Worm (Caenorhabditis elegans) whole organism, L4/young adult: ENCODE data around the gene trf-1.
A peak's percentile ranks its signal among the peaks of the same experiment; 100 is the strongest.

Experiments
- W03F9.2 ChIP-seq: fragments of 150-350 bp; optimal IDR thresholded peaks from 2 replicates; lab custom pipeline; 2014; ENCODE audit warnings: missing biosample characterization, missing genetic modification characterization
- dao-5 ChIP-seq: sonication (generic microtip); optimal IDR thresholded peaks from 2 replicates; lab custom pipeline; 2016; ENCODE audit warnings: missing genotype, missing genetic modification characterization, moderate library complexity, missing compliant biosample characterization
- him-1 ChIP-seq: sonication (generic microtip); optimal IDR thresholded peaks from 2 replicates; lab custom pipeline; 2016; ENCODE audit warnings: missing genotype, missing genetic modification reagents, missing genetic modification characterization, missing compliant biosample characterization

Gene trf-1

ce11 chrIII:13409498-13409897, 20.8 kb upstream of the trf-1 start, which contains the start of gene myo-6:
myo-6 (plus strand) TSS chrIII:13409798.
- TF ChIP-seq him-1 (tag; lab: Kevin White, UChicago) (no peak), W03F9.2 (no peak), dao-5 (tag; lab: Kevin White, UChicago) (no peak)

DNA sequence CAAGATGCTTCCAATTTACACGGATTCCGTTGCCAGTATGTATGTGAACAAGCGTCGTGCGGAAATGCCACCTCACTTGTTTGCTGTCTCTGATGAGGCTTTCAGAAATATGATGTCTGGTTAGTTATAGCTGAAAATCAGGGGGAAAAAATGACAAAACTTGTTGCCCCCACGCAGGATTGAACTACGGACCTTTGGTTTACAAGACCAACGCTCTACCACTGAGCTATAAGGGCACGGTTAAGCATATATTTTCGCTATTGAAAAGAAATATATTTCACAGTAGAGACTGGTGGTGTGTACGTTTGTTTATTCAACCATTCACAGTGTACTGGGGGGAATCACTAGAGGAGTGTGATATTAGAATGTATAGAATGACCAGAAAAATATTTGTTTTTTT, 19.1 kb upstream of the trf-1 start:
- TF ChIP-seq dao-5 (tag; lab: Kevin White, UChicago) = no peak
- TF ChIP-seq him-1 (tag; lab: Kevin White, UChicago) = no peak
- no peak for TF ChIP-seq W03F9.2

DNA sequence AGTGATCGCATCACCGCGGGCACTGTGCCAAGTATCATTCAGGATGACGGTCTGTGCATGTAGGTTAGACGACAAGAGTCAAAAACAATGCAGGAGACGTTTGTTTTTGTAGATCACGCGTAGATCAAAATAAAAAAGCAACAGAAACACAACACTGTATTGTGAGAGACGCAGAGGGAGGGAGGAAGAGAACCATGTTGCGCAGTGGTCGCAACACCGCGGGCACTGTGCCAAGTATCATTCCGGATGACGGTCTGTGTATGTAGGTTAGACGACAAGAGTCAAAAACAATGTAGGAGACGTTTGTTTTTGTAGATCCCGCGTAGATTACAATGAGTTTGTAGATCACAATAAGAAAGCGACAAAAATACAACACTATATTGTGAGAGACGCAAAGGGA, 11.3 kb upstream of the trf-1 start:
- no peak for TF ChIP-seq W03F9.2
- no peak for TF ChIP-seq him-1 (tag; lab: Kevin White, UChicago)
- no peak for TF ChIP-seq dao-5 (tag; lab: Kevin White, UChicago)

DNA sequence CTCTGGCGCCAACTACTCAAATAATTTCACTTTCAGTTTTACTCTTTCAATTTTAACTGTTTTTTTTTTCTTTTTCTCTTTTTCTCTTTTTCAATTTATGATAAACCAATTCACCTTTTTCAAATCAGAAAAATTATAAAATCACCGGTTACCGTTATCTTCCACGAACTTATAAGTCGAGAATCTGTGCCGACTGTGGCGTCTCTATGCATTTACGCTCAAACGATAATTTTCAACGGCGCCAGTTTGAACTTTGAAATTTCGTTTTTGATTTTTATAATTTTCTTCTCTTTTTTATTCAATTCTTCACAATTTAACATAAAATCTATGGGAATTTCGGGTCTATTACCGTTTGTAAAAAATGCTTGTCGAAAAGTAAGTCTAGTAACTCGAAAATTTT, 6.8 kb upstream of the trf-1 start, which contains the start of gene exo-1:
Gene exo-1 (plus strand): TSS at position 101 of the 400 bp plus-strand sequence.
- TF ChIP-seq W03F9.2 (peak; percentile 87), him-1 (tag; lab: Kevin White, UChicago) (no peak), dao-5 (tag; lab: Kevin White, UChicago) (no peak)

ce11 chrIII:13426036-13426435, 4.2 kb upstream of the trf-1 start, which contains the start of gene cope-1:
cope-1 (plus strand) TSS chrIII:13426264.
- TF ChIP-seq dao-5 (tag; lab: Kevin White, UChicago) (no peak), W03F9.2 (no peak), him-1 (tag; lab: Kevin White, UChicago) (no peak)

DNA sequence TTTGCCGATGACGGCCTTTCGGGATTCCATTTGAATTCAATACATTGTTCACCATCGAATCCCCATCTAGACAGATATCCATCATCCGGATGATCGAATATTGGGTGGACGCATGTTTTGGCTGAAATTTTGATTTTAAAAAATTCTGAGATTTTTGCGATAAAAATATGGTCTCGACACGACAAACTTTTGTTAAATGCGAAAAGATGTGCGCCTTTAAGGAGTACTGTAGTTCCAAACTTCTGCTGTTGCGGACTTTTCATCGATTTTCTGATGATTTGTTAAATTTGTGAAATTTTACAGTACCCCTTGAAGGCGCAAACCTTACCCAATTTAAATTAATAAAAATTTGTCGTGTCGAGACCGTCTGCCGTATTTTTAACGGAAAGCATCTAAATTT, 2.4 kb upstream of the trf-1 start:
- no peak for TF ChIP-seq W03F9.2
- no peak for TF ChIP-seq him-1 (tag; lab: Kevin White, UChicago)
- no peak for TF ChIP-seq dao-5 (tag; lab: Kevin White, UChicago)

DNA sequence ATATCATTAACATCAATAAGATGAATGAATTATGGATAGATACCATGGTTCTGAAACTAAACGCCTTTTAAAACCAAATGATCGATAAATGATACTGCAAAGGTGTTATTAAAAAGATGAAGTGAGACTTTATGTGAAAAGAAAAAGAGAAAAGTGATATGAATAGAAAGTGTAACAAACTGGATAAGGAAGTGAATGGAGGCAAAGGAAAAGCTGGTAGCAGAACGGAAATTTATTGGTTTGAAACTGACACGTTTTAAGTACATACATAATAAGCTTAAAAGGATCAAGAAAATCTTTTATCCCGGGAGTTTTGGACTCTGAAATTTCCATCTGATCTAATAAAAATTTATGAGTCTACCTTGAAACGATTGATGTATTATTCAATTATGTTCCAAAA, 594 bp upstream of the trf-1 start, which contains the start of gene bli-5:
Gene bli-5 (minus strand): TSS at position 101 of the 400 bp plus-strand sequence.
- TF ChIP-seq W03F9.2 = no peak
- TF ChIP-seq him-1 (tag; lab: Kevin White, UChicago) = no peak
- no peak for TF ChIP-seq dao-5 (tag; lab: Kevin White, UChicago)

- no peak for TF ChIP-seq him-1 (tag; lab: Kevin White, UChicago)
- TF ChIP-seq dao-5 (tag; lab: Kevin White, UChicago) = no peak
- TF ChIP-seq W03F9.2 = no peak
Observed at ce11 chrIII:13434404-13434803, 4.1 kb downstream of the trf-1 start, which contains the start of gene F45G2.7. F45G2.7 (minus strand) TSS chrIII:13434504.

DNA sequence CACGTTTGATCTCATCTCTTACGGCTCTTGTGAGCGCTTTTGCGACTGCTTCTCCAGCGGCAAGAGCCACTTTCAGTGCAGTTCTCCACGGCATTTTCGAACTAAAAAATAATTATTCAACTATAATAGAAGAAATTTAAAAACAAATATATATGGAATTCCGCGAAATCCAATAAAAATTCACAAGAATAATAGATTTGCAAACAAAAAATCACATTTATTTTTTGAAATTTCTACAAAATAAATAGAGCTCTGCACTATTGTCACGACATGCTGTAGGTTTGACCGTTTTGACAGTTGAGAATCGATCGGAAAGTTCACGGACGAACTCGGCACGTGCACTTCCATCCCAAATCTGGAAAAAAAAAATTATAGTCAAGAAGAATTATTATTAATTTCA, 5.3 kb downstream of the trf-1 start, which contains the start of gene F45G2.8:
Gene F45G2.8 (minus strand): TSS at position 101 of the 400 bp plus-strand sequence.
- TF ChIP-seq W03F9.2 = no peak
- TF ChIP-seq dao-5 (tag; lab: Kevin White, UChicago) = no peak
- no peak for TF ChIP-seq him-1 (tag; lab: Kevin White, UChicago)

ce11 chrIII:13436843-13437242, 6.6 kb downstream of the trf-1 start, which contains the start of gene F45G2.9:
F45G2.9 (minus strand) TSS chrIII:13436943.
- TF ChIP-seq dao-5 (tag; lab: Kevin White, UChicago) = no peak
- TF ChIP-seq W03F9.2 = no peak
- no peak for TF ChIP-seq him-1 (tag; lab: Kevin White, UChicago)

ce11 chrIII:13439415-13439814, 9.2 kb downstream of the trf-1 start, which contains the start of gene ciao-2B:
ciao-2B (minus strand) TSS chrIII:13439544.
- no peak for TF ChIP-seq dao-5 (tag; lab: Kevin White, UChicago)
- no peak for TF ChIP-seq him-1 (tag; lab: Kevin White, UChicago)
- no peak for TF ChIP-seq W03F9.2

ce11 chrIII:13452824-13453223, 22.6 kb downstream of the trf-1 start:
- TF ChIP-seq dao-5 (tag; lab: Kevin White, UChicago) (no peak), him-1 (tag; lab: Kevin White, UChicago) (no peak), W03F9.2 (no peak)

ce11 chrIII:13455207-13455606, 24.9 kb downstream of the trf-1 start, which contains the start of gene cua-1:
cua-1 (minus strand) TSS chrIII:13455307.
- no peak for TF ChIP-seq W03F9.2
- TF ChIP-seq dao-5 (tag; lab: Kevin White, UChicago) = no peak
- no peak for TF ChIP-seq him-1 (tag; lab: Kevin White, UChicago)

- TF ChIP-seq dao-5 (tag; lab: Kevin White, UChicago) = no peak
- no peak for TF ChIP-seq him-1 (tag; lab: Kevin White, UChicago)
- no peak for TF ChIP-seq W03F9.2
Observed at ce11 chrIII:13455816-13456215, 25.6 kb downstream of the trf-1 start.

DNA sequence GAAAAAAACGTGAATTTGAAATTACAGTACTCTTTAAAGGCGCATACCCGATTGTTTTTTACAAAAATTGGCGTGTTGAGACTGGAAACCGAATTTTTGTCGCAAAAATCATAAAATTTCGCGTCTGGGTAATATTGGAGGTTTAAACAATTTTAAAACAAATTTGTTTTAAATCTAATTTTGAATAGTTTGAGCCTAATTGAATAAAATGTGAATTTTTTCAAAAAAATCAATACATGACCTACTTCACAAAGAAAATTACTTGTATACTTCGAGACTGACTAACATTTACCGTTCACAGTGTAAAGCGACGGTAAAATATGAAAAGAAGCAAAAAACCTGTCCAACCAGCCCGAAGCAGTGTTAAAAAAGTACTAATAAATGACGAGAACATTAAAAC, 27.0 kb downstream of the trf-1 start:
- TF ChIP-seq him-1 (tag; lab: Kevin White, UChicago) (no peak), W03F9.2 (no peak), dao-5 (tag; lab: Kevin White, UChicago) (no peak)
